Worm (Caenorhabditis elegans) whole organism, L4/young adult: Measurements from ENCODE around the gene nuaf-3.

Experiments used
- dao-5 ChIP-seq: sonication (generic microtip); optimal IDR thresholded peaks from 2 replicates; lab custom pipeline; 2016; ENCODE audit warnings: missing genotype, missing genetic modification characterization, moderate library complexity, missing compliant biosample characterization
- him-1 ChIP-seq: sonication (generic microtip); optimal IDR thresholded peaks from 2 replicates; lab custom pipeline; 2016; ENCODE audit warnings: missing genotype, missing genetic modification reagents, missing genetic modification characterization, missing compliant biosample characterization

- no peak for TF ChIP-seq dao-5 (tag; lab: Kevin White, UChicago)
- no peak for TF ChIP-seq him-1 (tag; lab: Kevin White, UChicago)
These were observed 27.5 kb downstream of the nuaf-3 start for ce11 chrIV:11211547-11211946.
